Worm (Caenorhabditis elegans) whole organism, dauer: Measurements from ENCODE around the gene B0416.10.

Source experiments
- unc-62 ChIP-seq: sonication (generic microtip); optimal IDR thresholded peaks from 2 replicates; lab custom pipeline; 2017; ENCODE audit warnings: missing biosample characterization, missing genetic modification reagents, missing genetic modification characterization

B0416.10 gene

DNA sequence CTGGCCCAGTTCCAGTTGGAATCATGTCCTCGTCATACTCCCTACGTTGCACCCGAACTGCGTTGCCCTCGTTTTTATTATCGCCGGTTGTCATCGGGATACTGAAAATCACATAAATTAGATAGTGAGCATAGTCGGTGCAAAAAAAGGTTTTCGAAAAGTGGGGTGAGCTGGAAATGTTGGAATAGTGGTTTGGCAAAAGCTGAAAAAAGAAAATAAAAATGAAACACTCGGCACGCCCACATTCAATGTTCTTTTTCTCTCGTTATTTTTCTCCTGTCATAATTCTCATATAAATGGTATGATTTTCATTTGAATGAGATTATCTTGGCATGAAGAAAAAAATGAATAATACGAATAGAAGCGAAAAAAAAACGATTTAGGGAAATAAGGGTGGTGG is 10.2 kb downstream of the B0416.10 start, which contains the start of gene F18G5.6:
Gene F18G5.6 (minus strand): TSS at position 101 of the 400 bp plus-strand sequence.
- no peak for TF ChIP-seq unc-62 (GFP tag; lab: Kevin White, UChicago)

DNA sequence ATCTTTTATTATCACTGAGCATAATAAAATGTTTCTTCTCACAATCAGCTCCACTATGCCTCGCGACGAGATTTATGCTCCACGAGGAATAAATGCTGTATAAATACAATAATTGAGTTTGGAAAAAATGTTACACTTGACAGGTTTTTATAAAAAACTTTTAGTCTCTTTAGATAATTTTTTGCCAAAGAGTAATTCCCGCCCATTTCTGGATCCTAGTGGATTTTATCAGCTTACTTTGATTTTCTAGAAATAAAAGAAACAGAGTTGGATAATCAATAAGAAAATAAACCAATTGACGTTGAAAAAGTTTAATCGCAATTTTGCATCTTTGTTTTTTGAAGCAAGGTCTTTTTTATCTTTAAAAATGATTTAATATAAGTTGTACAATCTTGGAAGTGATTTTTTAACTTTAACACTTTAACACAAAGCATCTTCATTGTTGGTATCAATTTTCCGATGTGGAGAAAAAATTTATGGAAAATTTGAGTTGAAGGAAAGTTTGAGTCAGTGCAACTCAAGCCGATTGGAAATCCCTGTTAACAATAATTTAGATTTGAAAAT is 12.8 kb downstream of the B0416.10 start:
- no peak for TF ChIP-seq unc-62 (GFP tag; lab: Kevin White, UChicago)

DNA sequence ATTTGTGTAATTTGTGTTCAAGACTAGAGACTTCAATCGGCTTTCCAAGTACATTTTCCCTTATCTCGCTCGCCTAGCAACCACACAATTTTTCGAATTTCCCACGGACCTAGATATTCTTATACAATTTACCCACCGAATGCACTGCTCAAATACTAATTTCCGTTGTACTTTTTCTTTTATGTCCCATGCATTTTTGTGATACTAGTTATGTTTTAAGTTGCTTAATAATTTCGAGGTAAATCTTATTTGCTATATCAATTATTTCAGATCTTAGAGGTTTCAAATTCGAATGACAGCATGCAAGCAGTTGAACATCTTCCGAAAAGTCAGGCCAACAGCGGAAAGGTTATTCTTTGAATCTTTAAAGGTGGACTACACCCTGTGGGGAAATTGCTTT is 14.9 kb downstream of the B0416.10 start, which contains the start of gene F18G5.1:
Gene F18G5.1 (plus strand): TSS at position 301 of the 400 bp plus-strand sequence.
- no peak for TF ChIP-seq unc-62 (GFP tag; lab: Kevin White, UChicago)

DNA sequence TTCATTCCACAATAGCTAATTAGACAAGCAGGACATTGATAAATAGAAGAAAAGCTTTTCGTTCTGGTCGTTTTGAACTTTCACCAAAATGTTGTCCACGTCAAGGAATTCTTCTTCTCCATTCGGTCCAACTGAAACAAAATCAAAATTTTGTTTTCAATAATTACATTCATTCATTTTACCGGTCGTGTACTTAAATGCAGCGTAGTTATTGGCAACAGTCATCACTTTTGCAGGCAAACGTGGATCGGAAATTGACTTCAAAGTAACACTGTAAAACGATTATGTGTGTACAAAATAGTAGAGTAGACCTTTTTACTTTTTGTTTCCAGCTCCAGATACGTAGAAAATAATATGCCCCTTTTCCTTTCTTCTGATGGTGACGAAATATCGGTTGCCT is 18.5 kb downstream of the B0416.10 start:
- no peak for TF ChIP-seq unc-62 (GFP tag; lab: Kevin White, UChicago)

DNA sequence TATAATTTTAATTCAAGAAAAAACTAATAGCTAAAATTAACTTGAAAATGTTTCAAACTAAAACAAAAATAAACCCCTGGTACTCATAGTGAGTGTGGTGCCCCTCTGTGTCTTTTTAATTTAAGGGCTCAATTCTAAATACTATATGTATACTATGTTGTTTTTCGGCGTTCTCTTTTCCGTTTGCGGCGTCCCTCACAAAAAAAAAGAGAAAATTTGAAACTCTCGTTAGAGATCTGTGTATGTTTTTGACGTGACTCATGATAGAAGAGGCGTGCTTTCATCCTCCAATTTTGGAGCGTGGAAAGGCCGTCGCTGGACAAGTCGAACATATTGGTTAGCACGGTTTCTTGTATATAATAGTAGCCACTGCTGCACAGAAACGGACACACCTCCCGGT is 23.0 kb downstream of the B0416.10 start, which contains the start of gene pes-8:
Gene pes-8 (plus strand): TSS at position 301 of the 400 bp plus-strand sequence.
- TF ChIP-seq unc-62 (GFP tag; lab: Kevin White, UChicago), result no peak

DNA sequence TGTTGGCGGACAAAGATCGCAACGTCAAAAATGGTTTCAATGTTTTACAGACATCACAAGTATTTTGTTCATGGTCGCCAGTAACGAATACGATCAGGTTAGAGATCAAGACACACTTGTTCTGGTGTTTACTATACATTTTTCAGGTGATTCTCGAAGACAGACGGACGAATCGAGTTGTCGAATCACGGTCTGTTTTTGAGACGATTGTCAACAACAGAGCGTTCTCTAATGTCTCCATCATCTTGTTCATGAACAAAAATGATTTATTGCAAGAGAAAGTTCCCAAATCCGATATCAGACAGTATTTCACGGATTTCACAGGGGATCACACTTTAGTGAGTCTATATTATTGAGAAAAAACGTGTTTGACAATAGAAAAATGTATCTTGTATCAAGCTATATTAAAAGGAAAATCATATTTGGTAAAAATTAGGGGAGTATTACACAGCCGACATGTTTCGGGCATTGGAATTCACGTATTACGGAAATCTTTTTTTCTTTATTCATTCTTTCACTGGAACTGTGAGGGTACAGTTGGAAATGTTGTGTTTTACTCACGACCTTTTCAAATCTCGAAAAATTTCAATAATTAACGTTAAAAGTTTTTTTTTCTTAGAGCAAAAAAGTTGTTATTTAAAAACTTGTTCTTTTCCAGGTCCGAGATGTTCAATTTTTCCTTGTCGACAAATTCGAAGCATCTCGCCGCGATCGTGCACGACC is 26.2 kb downstream of the B0416.10 start:
- no peak for TF ChIP-seq unc-62 (GFP tag; lab: Kevin White, UChicago)

DNA sequence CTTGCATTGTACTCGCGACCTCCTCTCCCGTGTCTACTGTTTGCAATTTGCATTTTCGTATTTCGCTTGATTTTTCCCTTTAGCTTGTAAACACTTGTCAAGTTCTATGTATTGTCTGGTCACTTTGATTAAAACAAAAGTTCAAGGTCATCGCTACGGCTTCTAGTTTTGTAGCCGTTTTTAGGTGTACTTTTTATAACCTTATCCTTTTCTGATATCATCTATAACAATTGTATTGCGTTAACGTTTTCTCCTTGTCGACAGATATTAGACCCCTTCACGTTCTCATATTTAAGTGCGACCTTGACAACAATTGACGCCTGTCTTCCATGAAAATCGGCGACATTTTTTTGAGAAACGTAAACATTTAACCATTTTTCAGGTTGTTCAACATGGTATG is 27.8 kb downstream of the B0416.10 start:
- TF ChIP-seq unc-62 (GFP tag; lab: Kevin White, UChicago), result no peak

DNA sequence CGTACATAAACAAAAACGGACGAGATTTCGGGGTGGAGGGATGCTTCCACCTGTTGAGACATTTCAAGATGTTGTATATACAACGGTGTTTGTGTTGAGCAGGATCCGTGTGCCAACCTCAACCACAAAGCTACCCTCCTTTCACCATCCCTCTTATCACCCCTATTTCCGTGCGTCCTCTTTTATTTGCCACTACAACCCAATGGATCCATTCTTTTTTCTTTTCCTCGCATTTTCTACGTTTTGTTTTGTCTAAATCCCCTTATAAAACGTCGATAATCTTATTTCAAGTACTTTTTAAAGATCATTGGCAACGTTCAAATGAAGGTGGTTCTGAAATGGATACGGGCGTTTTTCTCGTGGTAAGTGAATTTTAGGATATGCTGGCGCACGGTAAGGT is 31.2 kb downstream of the B0416.10 start, which contains the start of gene gpa-12:
Gene gpa-12 (plus strand): TSS at position 301 of the 400 bp plus-strand sequence.
- no peak for TF ChIP-seq unc-62 (GFP tag; lab: Kevin White, UChicago)

DNA sequence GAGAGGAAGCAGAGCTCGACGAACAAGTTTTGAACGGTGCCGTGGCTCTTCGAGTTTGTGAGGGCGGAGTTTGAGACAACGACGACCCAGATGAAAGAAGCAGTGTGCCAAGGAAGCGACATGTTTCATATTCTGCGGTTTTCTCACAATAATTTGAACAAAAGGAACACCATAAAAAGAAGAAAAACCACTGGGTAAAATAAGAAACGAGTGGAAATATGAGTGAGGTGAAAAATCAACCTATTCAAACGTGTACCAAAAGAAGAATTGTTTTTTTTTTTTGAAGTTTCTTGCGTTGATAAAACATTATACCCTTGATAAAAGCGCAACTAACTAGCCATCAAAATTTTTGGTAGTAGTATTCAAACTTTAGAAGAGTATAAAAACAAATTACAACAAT is 32.4 kb downstream of the B0416.10 start, which contains the start of gene lgc-4:
Gene lgc-4 (minus strand): TSS at position 101 of the 400 bp plus-strand sequence.
- no peak for TF ChIP-seq unc-62 (GFP tag; lab: Kevin White, UChicago)

DNA sequence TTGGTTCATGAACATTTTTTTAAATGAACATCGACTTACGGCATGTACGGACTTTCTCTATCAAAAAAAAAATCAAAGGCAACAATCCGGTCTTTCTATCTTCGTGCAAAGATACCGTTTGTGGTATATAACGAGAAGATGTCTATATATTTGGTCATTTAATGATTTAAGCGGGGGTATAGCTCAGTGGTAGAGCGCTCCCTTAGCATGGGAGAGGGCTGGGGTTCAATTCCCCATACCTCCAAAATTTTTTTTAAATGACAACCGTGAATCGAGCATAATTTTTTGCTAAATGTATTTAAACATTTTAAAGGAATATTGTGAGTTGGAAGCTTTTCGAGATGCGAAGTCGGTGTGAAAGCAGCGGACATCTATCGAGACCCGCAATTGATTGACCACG is 35.8 kb downstream of the B0416.10 start:
- TF ChIP-seq unc-62 (GFP tag; lab: Kevin White, UChicago), result no peak

DNA sequence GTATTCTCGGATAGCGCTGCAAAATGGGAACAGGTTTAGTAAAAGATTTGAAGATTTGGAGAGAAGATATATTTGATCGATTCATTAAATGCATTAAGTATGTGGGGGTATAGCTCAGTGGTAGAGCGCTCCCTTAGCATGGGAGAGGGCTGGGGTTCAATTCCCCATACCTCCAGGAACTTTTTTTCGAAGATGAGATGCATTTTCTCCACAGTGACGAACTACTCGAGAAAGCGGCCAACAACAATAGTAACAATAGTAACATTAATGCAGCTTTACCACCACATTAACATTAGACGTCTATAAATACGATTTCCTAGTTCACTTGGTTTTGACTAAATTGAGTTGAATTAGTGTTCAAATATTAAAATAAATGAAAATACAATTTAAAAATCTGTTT is 36.8 kb downstream of the B0416.10 start:
- no peak for TF ChIP-seq unc-62 (GFP tag; lab: Kevin White, UChicago)

DNA sequence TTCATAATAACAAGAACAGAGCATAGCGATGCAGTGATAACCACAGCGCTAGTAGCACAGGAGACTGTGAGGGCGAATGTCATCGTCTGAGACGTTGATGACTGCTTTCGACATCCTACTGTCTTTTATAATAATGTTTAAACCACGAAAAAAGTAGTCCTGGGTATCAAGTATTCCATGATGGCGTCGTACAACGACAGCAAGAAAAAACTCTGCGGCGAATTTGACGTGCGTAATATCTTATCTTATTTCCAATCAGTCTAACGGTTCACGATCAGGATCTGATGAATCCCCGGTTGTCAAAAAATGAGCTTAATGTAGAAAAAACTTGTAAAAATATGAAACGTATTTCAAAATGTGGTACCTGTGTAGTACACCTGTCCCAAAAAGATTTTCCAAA is 40.0 kb downstream of the B0416.10 start, which contains the start of gene col-175:
Gene col-175 (minus strand): TSS at position 101 of the 400 bp plus-strand sequence.
- no peak for TF ChIP-seq unc-62 (GFP tag; lab: Kevin White, UChicago)

DNA sequence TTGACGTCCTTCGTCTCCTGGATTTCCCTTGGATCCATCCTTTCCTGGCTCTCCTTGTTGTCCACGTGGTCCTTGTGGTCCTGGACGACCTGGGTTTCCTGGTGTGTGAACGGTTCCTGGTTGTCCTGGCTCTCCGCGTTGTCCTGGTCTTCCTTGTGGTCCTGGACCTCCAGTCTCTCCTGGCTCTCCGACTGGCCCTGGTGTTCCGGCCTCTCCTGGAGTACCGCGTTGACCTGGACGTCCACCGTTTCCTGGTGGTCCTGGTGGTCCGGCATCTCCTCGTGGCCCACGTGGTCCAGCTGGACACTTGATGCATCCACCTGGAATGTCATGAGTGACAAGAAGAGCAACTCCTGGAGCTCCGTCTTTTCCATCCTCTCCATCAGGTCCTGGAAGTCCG is 40.7 kb downstream of the B0416.10 start:
- no peak for TF ChIP-seq unc-62 (GFP tag; lab: Kevin White, UChicago)

DNA sequence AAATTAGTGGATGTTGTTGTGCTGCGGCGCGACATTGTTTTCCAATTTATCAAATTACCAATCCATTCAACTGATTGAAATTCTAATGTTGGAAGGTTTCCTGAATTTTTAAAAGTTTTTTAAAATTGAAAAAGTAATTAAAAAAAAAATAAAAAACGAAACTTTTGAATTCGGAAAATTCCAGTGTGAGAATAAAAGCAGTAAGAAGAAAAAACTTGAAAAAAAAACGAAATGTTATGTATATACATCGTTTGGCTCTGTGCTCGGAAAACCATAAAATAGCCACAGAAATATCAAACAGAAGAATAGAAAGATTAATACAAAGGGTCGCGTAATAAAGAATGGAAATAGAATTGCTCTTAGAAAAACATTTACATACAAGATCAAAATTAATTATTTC is 42.4 kb downstream of the B0416.10 start, which contains the start of gene vav-1:
Gene vav-1 (minus strand): TSS at position 101 of the 400 bp plus-strand sequence.
- TF ChIP-seq unc-62 (GFP tag; lab: Kevin White, UChicago), result no peak

DNA sequence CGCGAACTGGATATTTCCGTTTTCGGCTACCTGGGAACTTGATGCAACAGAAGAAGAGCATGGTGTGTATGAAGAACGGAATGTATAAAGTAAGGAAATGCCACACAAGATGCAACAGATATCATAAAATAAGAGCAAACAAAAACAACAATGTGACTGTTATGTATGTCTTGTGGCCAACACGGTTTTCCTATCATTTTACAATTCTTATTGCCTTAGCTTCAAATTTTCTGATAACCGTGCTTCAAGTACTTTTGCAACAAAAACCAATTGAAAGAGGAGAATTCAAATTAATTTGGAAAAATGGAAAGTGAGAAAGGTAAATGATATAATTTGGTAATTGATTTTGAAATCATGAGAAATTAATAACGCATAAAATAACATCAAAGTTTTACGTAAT is 42.9 kb downstream of the B0416.10 start:
- TF ChIP-seq unc-62 (GFP tag; lab: Kevin White, UChicago), result no peak

DNA sequence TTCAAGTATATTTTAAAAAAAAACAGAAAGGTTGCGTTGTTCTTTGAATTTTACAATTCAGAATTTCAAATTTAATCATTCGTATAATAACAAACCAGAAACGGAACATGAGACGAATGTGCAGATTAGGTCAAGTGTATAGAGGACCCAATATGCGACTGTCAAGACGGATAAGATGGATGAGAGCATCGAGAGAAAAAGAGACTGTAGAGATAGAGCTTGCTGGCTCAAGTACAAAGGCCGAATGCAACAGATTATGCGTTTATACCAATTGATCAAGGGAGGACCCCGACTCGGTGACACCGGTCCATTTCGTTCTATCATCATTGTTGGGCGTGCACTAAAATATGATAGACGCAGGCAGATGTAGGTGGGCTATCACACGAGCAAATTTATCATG is 44.2 kb downstream of the B0416.10 start:
- no peak for TF ChIP-seq unc-62 (GFP tag; lab: Kevin White, UChicago)
